Fruit fly (Drosophila melanogaster) whole organism, pupa: ENCODE measurements around the gene BNIP3.

Experiments
- Snoo ChIP-seq: fragments of 200-800 bp; sonication (Bioruptor generic); optimal IDR thresholded peaks from 3 replicates; lab custom pipeline; 2017; ENCODE audit warnings: missing biosample characterization, mild to moderate bottlenecking, missing genetic modification characterization, inconsistent platforms
- rn ChIP-seq: fragments of 200-800 bp; sonication (Bioruptor generic); IDR thresholded peaks from 2 replicates; pipeline ENCODE4 v1.3.6; 2022; ENCODE audit warnings: missing biosample characterization, missing genetic modification characterization

DNA sequence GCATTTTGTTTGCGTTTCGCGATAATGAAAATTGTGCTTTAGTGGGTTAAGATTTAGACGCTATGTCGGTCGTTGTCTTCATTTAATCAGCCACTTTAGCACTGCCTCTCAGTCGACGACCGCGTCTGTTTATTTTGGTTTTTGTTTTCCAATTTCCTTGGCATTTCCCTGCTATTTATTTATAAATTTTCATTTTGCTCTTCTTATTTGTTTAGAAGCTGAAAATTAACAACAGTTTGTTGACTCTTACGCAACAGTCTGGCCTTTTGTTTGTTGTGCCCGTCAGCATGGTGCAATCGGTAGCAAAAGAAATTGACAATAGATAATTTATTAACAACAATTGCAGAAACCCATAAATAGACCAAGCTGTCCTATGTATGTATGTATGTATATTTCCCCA, 11.6 kb downstream of the BNIP3 start:
- TF ChIP-seq Snoo (tag; lab: Kevin White, UChicago) (no peak), rn (GFP tag; lab: Robert Waterston, UW) (no peak)
